Worm (Caenorhabditis elegans) whole organism, L4/young adult: ENCODE data around the gene T26G10.4.

ENCODE experiments used
- dao-5 ChIP-seq: sonication (generic microtip); optimal IDR thresholded peaks from 2 replicates; lab custom pipeline; 2016; ENCODE audit warnings: missing genotype, missing genetic modification characterization, moderate library complexity, missing compliant biosample characterization
- him-1 ChIP-seq: sonication (generic microtip); optimal IDR thresholded peaks from 2 replicates; lab custom pipeline; 2016; ENCODE audit warnings: missing genotype, missing genetic modification reagents, missing genetic modification characterization, missing compliant biosample characterization

DNA sequence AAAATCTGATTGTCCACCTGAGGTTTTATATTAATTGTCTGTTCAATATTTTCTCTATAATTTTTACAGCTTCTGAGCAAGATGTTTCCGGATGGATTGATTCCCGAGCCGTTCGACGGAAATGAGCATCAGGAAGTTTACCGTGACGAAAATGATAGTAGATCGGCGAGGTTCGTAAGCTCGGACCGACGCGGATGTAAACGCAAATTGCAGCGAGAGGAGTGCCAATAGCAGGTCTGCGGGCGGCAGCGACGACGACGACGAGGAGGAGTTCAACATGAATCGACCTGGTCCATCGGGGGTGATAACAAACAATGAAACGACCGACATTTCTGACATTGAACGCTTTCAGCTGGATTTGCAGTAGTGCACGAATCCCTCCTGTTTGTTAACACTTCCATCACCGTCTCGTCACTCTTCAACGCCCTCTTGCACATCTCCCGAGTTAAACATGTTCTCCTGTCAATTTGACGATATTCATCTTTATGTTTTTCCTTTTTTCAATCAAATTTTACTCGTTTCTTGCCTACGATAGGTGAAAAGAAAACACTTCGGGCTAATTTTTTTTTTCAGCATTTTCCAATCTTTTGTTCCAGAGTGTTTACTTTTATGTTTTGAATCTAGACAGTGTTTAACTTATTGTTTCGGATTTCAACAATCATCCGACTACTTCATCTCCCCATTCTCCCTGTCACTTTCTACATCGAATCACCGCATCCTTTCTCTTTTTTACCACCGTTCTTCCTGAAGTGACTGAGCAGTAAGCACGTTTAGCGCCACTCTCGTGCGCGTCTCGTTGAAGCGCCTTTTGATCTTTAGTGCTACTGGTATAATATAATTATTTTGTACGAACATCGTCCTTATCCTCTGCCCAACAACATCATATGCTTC lies 41.8 kb downstream of the T26G10.4 start:
- TF ChIP-seq him-1 (tag; lab: Kevin White, UChicago) (no peak), dao-5 (tag; lab: Kevin White, UChicago) (no peak)
